Worm (Caenorhabditis elegans) whole organism, late embryonic: ENCODE measurements around the gene tnt-3.

Experiments
- F13H6.1 ChIP-seq: sonication (generic microtip); optimal IDR thresholded peaks from 2 replicates; lab custom pipeline; 2016; ENCODE audit warnings: missing genetic modification characterization, missing compliant biosample characterization
- ama-1 ChIP-seq: fragments of 150-350 bp; optimal IDR thresholded peaks from 2 replicates; lab custom pipeline; 2014
- ceh-18 ChIP-seq: sonication (generic microtip); optimal IDR thresholded peaks from 2 replicates; lab custom pipeline; 2016; ENCODE audit warnings: missing genetic modification characterization, missing compliant biosample characterization
- ceh-22 ChIP-seq: sonication (generic microtip); optimal IDR thresholded peaks from 2 replicates; lab custom pipeline; 2017; ENCODE audit warnings: missing biosample characterization, missing genetic modification characterization
- ceh-24 ChIP-seq: sonication (generic microtip); optimal IDR thresholded peaks from 2 replicates; lab custom pipeline; 2016; ENCODE audit warnings: mild to moderate bottlenecking, missing genetic modification characterization, missing compliant biosample characterization
- ceh-30 ChIP-seq: fragments of 150-350 bp; optimal IDR thresholded peaks from 2 replicates; lab custom pipeline; 2014; ENCODE audit warnings: missing biosample characterization, missing genetic modification characterization
- ceh-31 ChIP-seq: sonication (generic microtip); optimal IDR thresholded peaks from 2 replicates; lab custom pipeline; 2016; ENCODE audit warnings: missing genetic modification characterization, missing compliant biosample characterization
- ceh-34 ChIP-seq: sonication (generic microtip); optimal IDR thresholded peaks from 2 replicates; lab custom pipeline; 2016; ENCODE audit warnings: mild to moderate bottlenecking, missing genetic modification characterization, missing compliant biosample characterization
- ceh-45 ChIP-seq: fragments of 200-800 bp; sonication (Bioruptor generic); IDR thresholded peaks from 2 replicates; pipeline ENCODE4 v1.3.6; 2022; ENCODE audit warnings: missing genetic modification reagents, missing genetic modification characterization, missing compliant biosample characterization
- ceh-48 ChIP-seq: sonication (generic microtip); optimal IDR thresholded peaks from 2 replicates; lab custom pipeline; 2016; ENCODE audit warnings: missing genetic modification characterization, inconsistent platforms, missing compliant biosample characterization
- ceh-9 ChIP-seq: sonication (generic microtip); optimal IDR thresholded peaks from 2 replicates; lab custom pipeline; 2016; ENCODE audit warnings: mild to moderate bottlenecking, missing genetic modification characterization, inconsistent platforms, missing compliant biosample characterization
- dve-1 ChIP-seq: sonication (generic microtip); optimal IDR thresholded peaks from 2 replicates; lab custom pipeline; 2017; ENCODE audit warnings: antibody characterized with exemption, mild to moderate bottlenecking, missing genetic modification characterization, missing compliant biosample characterization
- elt-2 ChIP-seq: sonication (generic microtip); optimal IDR thresholded peaks from 2 replicates; lab custom pipeline; 2016; ENCODE audit warnings: missing genetic modification reagents, missing genetic modification characterization, missing compliant biosample characterization
- elt-4 ChIP-seq: sonication (generic microtip); optimal IDR thresholded peaks from 2 replicates; lab custom pipeline; 2016; ENCODE audit warnings: missing genetic modification characterization, missing compliant biosample characterization
- eyg-1 ChIP-seq: sonication (generic microtip); optimal IDR thresholded peaks from 2 replicates; lab custom pipeline; 2016; ENCODE audit warnings: missing genotype, missing genetic modification characterization, missing compliant biosample characterization
- fkh-6 ChIP-seq: sonication (generic microtip); optimal IDR thresholded peaks from 2 replicates; lab custom pipeline; 2016; ENCODE audit warnings: missing genetic modification characterization, missing compliant biosample characterization
- hlh-15 ChIP-seq: sonication (generic microtip); optimal IDR thresholded peaks from 2 replicates; lab custom pipeline; 2016; ENCODE audit warnings: missing genetic modification characterization, missing compliant biosample characterization
- hlh-30 ChIP-seq: sonication (generic microtip); optimal IDR thresholded peaks from 2 replicates; lab custom pipeline; 2017; ENCODE audit warnings: antibody characterized with exemption, missing genetic modification characterization, missing compliant biosample characterization; ENCODE audit not compliant: insufficient read depth
- lim-6 ChIP-seq: sonication (generic microtip); optimal IDR thresholded peaks from 2 replicates; lab custom pipeline; 2016; ENCODE audit warnings: missing genetic modification characterization, missing compliant biosample characterization
- mec-3 ChIP-seq: sonication (generic microtip); optimal IDR thresholded peaks from 2 replicates; lab custom pipeline; 2016; ENCODE audit warnings: borderline replicate concordance, missing genetic modification characterization, missing compliant biosample characterization
- nhr-232 ChIP-seq: sonication (generic microtip); optimal IDR thresholded peaks from 2 replicates; lab custom pipeline; 2016; ENCODE audit warnings: missing genetic modification characterization, missing compliant biosample characterization
- npax-4 ChIP-seq: sonication (generic microtip); optimal IDR thresholded peaks from 2 replicates; lab custom pipeline; 2016; ENCODE audit warnings: missing genetic modification characterization, missing compliant biosample characterization
- odd-2 ChIP-seq: sonication (generic microtip); optimal IDR thresholded peaks from 2 replicates; lab custom pipeline; 2017; ENCODE audit warnings: antibody characterized with exemption, mild to moderate bottlenecking, missing genetic modification characterization, missing compliant biosample characterization
- pat-9 ChIP-seq: fragments of 200-800 bp; sonication (Bioruptor generic); optimal IDR thresholded peaks from 2 replicates; lab custom pipeline; 2018; ENCODE audit warnings: mild to moderate bottlenecking, missing genetic modification characterization, moderate library complexity, missing compliant biosample characterization
- pha-2 ChIP-seq: sonication (generic microtip); optimal IDR thresholded peaks from 2 replicates; lab custom pipeline; 2017; ENCODE audit warnings: mild to moderate bottlenecking, missing genetic modification characterization, missing compliant biosample characterization
- pha-4 ChIP-seq: fragments of 150-350 bp; optimal IDR thresholded peaks from 2 replicates; lab custom pipeline; 2018; ENCODE audit warnings: missing biosample characterization, missing genetic modification reagents, missing genetic modification characterization
- ref-2 ChIP-seq: sonication (generic microtip); optimal IDR thresholded peaks from 2 replicates; lab custom pipeline; 2016; ENCODE audit warnings: missing genetic modification characterization, missing compliant biosample characterization
- sdc-2 ChIP-seq: sonication (generic microtip); optimal IDR thresholded peaks from 2 replicates; lab custom pipeline; 2016; ENCODE audit warnings: missing genotype, missing genetic modification characterization, missing compliant biosample characterization
- tbx-2 ChIP-seq: sonication (generic microtip); optimal IDR thresholded peaks from 2 replicates; lab custom pipeline; 2016; ENCODE audit warnings: missing genetic modification characterization, missing compliant biosample characterization
- tbx-7 ChIP-seq: sonication (generic microtip); optimal IDR thresholded peaks from 2 replicates; lab custom pipeline; 2016; ENCODE audit warnings: missing genotype, missing genetic modification characterization, missing compliant biosample characterization
- ttx-3 ChIP-seq: sonication (generic microtip); optimal IDR thresholded peaks from 2 replicates; lab custom pipeline; 2016; ENCODE audit warnings: missing genetic modification reagents, missing genetic modification characterization, missing compliant biosample characterization
- unc-3 ChIP-seq, 2 experiments: fragments of 200-800 bp in 1 of 2; sonication (Bioruptor generic) in 1 of 2; sonication (generic microtip) in 1 of 2; conservative IDR thresholded peaks in 1 of 2; optimal IDR thresholded peaks in 1 of 2; 2 replicates each; pipeline versions ENCODE4 v1.3.6 to Lab custom; 2016 to 2022; ENCODE audit warnings: missing compliant biosample characterization in 2 of 2, missing genetic modification characterization in 2 of 2, missing genetic modification reagents in 1 of 2
- unc-42 ChIP-seq: sonication (generic microtip); optimal IDR thresholded peaks from 2 replicates; lab custom pipeline; 2016; ENCODE audit warnings: missing genotype, missing genetic modification characterization, missing compliant biosample characterization
- ztf-16 ChIP-seq: sonication (generic microtip); optimal IDR thresholded peaks from 2 replicates; lab custom pipeline; 2017; ENCODE audit warnings: missing genetic modification characterization, missing compliant biosample characterization

Gene tnt-3

DNA sequence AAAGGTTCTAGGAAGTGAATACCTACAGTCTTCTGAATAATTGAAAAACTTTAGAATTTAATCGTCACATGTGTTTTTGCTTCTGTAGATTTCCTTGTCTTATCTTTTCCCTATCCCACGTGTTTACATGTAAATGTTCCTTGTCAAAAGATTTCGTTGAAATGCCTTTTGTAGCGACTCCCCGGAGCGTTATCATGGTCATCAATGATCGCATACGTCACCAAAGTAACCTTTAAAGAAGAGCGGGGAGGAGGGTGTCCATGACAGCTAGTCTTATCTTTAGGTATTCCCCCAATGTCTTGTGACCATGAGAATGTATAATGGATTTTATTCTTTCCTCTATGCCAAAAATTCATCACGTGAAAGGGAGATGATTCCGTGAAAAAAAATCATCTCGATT, 42.0 kb upstream of the tnt-3 start:
- TF ChIP-seq sdc-2 (tag; lab: Kevin White, UChicago) (no peak), hlh-30 (tag; lab: Kevin White, UChicago) (peak; percentile 33), unc-3 (GFP tag; conservative IDR thresholded peaks at IDR 0.05; lab: Robert Waterston, UW) (no peak), unc-3 (tag; optimal IDR thresholded peaks at IDR 0.05; lab: Kevin White, UChicago) (no peak), dve-1 (no peak), elt-2 (tag; lab: Kevin White, UChicago) (peak; percentile 52), odd-2 (tag; lab: Kevin White, UChicago) (no peak), fkh-6 (tag; lab: Kevin White, UChicago) (no peak)

DNA sequence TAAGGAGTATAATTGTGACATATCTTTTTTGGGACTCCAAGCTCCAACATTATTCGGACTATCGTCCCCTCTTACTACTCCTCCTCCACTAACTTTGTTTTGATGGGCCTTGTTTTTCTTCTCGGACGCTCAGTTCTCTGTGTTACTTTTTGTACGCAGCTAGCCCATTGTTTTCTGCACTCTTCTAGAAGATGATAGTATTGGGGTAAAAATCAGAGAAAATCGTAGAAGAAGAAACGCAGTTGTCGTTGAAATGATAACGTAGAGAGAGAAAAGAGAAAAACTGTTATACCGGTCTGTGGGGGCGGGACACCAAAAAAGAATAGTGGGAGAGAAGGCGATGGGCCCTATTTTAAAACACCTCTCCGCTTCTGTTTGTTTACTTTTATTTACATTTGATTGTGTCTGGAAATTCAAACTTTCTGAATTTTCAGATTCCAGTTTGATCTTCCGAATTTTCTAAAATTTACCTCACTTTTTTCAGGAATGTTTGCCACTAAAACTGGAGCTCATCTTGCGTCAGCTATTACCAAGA, 40.7 kb upstream of the tnt-3 start, which contains the start of gene F45E1.4:
Gene F45E1.4, plus strand, starts transcription at position 485 of the 535 bp plus-strand sequence.
- TF ChIP-seq elt-4 (tag; lab: Kevin White, UChicago), result no peak
- TF ChIP-seq ceh-9, result no peak
- TF ChIP-seq odd-2 (tag; lab: Kevin White, UChicago), result peak; percentile 13
- no peak for TF ChIP-seq mec-3 (tag; lab: Kevin White, UChicago)

DNA sequence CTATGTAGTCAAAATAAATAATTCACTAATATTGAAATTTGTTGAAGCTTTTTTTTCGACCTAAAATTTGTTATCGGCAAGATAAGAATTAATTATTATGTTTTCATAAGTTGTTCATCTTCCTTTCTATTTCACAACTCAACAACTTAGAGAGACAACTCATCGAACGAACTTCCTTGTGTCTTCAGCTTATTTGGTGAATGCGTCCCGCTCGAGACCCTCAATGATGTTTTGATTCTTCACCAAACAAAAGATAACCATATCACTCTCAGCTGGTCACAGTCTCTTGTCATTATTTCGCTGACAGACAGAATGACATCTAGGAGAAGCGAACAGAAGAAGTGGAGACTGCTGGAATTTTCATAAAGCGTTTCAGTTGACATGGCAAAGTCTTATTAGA, 39.8 kb upstream of the tnt-3 start:
- no peak for TF ChIP-seq pha-4 (tag; lab: Kevin White, UChicago)
- no peak for TF ChIP-seq ceh-34
- TF ChIP-seq ttx-3 (tag; lab: Kevin White, UChicago), result no peak
- TF ChIP-seq npax-4, result no peak
- no peak for TF ChIP-seq ceh-18 (tag; lab: Kevin White, UChicago)
- TF ChIP-seq ref-2 (tag; lab: Kevin White, UChicago), result no peak
- no peak for TF ChIP-seq ceh-31 (tag; lab: Kevin White, UChicago)
- no peak for TF ChIP-seq ceh-45 (GFP tag; lab: Robert Waterston, UW)

DNA sequence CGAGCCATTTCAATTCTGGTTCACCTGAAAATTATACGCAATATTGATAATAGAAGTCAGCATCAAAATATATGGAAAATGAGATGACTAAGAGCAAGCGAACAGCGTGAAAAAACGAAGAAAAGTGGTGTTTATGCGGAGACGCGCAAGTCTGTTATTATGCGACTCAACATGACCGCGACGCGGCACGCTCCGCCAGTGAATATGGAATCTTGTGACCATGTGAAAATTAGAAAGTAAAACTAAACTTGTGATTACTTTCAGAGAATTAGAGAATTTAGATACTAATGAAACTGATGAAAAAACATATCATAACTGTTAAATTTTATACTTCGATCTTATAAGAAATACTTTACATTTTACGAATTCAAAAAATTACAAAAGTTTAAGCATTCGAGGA, 37.1 kb upstream of the tnt-3 start, which contains the start of gene his-71:
Gene his-71, minus strand, starts transcription at position 24 of the 400 bp plus-strand sequence.
- no peak for TF ChIP-seq lim-6 (tag; lab: Kevin White, UChicago)
- TF ChIP-seq F13H6.1 (tag; lab: Kevin White, UChicago), result no peak
- TF ChIP-seq mec-3 (tag; lab: Kevin White, UChicago), result no peak
- TF ChIP-seq nhr-232 (tag; lab: Kevin White, UChicago), result no peak
- no peak for TF ChIP-seq ama-1 (lab: Kevin White, UChicago)
- TF ChIP-seq hlh-15 (tag; lab: Kevin White, UChicago), result no peak
- no peak for TF ChIP-seq ceh-30 (tag; lab: Kevin White, UChicago)
- no peak for TF ChIP-seq unc-42 (tag; lab: Kevin White, UChicago)
- TF ChIP-seq ceh-34, result no peak
- no peak for TF ChIP-seq ceh-48 (tag; lab: Kevin White, UChicago)
- no peak for TF ChIP-seq tbx-7
- no peak for TF ChIP-seq tbx-2 (tag; lab: Kevin White, UChicago)
- TF ChIP-seq pha-2, result no peak
- no peak for TF ChIP-seq pat-9 (tag; lab: Kevin White, UChicago)

DNA sequence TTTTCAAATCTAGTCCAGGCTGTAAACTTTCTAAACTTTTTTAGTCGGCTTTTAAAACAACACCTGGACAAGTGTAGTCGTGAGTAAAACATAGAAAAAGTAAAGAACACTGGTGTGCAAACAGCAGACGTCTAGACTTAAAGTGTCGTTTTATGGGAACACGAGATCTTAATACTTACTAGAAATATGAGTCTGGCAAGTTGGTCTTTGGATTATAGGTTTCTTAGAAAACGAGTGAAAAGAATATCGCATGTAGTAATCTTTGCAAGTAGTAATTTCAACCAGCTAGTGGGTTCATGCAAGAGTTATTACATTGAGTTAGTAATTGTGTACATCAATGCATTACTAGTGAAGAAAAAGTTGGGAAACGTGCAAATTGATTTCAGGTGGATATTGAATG, 32.6 kb upstream of the tnt-3 start:
- no peak for TF ChIP-seq mec-3 (tag; lab: Kevin White, UChicago)
- TF ChIP-seq hlh-15 (tag; lab: Kevin White, UChicago), result no peak
- no peak for TF ChIP-seq eyg-1 (tag; lab: Kevin White, UChicago)
- TF ChIP-seq ceh-22 (tag; lab: Kevin White, UChicago), result no peak
- no peak for TF ChIP-seq sdc-2 (tag; lab: Kevin White, UChicago)
- no peak for TF ChIP-seq ztf-16
- TF ChIP-seq ceh-31 (tag; lab: Kevin White, UChicago), result no peak
- TF ChIP-seq ceh-24 (tag; lab: Kevin White, UChicago), result no peak
- TF ChIP-seq pha-2, result no peak
